Worm (Caenorhabditis elegans): ENCODE data around the gene hlh-15.

DNA sequence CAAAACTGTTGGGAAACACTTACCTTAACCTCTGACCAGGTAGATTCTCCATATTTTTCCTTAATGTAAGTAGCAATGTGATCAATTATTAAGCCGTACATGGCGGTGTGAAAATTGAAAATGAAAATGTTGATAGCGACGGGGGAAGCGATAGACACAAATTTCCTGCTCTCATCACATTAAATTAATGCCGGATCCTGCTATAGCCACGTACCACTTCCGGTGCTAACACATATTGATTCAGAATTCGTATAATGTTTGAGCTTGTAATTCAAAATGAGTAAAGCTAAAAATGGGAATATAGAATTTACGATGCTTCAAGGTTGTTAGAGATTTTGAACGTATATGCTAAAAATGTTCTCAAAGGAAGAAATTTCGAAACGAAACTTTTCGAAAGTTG, 14.2 kb upstream of the hlh-15 start, which contains the start of gene gcy-31:
- TF ChIP-seq nhr-25 (tag; optimal IDR thresholded peaks at IDR 0.05) (no peak), ceh-82 (tag; optimal IDR thresholded peaks at IDR 0.05) (no peak), crh-2 (tag; optimal IDR thresholded peaks at IDR 0.05) (no peak), snpc-4 (tag; optimal IDR thresholded peaks at IDR 0.05) (no peak), zag-1 (tag; optimal IDR thresholded peaks at IDR 0.05) (no peak), nhr-11 (tag; optimal IDR thresholded peaks at IDR 0.05) (no peak), alr-1 (tag; optimal IDR thresholded peaks at IDR 0.05) (no peak), unc-55 (GFP tag; optimal IDR thresholded peaks at IDR 0.05) (no peak), mdl-1 (tag; optimal IDR thresholded peaks at IDR 0.05) (no peak), fos-1 (tag; optimal IDR thresholded peaks at IDR 0.05) (no peak)

Data from whole organism, L2 larva.